Worm (Caenorhabditis elegans) whole organism, L4/young adult: ENCODE data around the gene srsx-12.

ENCODE experiments used
- W03F9.2 ChIP-seq: fragments of 150-350 bp; optimal IDR thresholded peaks from 2 replicates; lab custom pipeline; 2014; ENCODE audit warnings: missing biosample characterization, missing genetic modification characterization
- dao-5 ChIP-seq: sonication (generic microtip); optimal IDR thresholded peaks from 2 replicates; lab custom pipeline; 2016; ENCODE audit warnings: missing genotype, missing genetic modification characterization, moderate library complexity, missing compliant biosample characterization
- him-1 ChIP-seq: sonication (generic microtip); optimal IDR thresholded peaks from 2 replicates; lab custom pipeline; 2016; ENCODE audit warnings: missing genotype, missing genetic modification reagents, missing genetic modification characterization, missing compliant biosample characterization

Gene srsx-12

ce11 chrV:4960686-4961085 is 20.1 kb downstream of the srsx-12 start:
- TF ChIP-seq dao-5 (tag; lab: Kevin White, UChicago) (no peak), him-1 (tag; lab: Kevin White, UChicago) (no peak), W03F9.2 (tag; lab: Kevin White, UChicago) (no peak)

- TF ChIP-seq him-1 (tag; lab: Kevin White, UChicago) (no peak), dao-5 (tag; lab: Kevin White, UChicago) (no peak), W03F9.2 (tag; lab: Kevin White, UChicago) (no peak)
Observed at ce11 chrV:4957619-4958018, 23.2 kb downstream of the srsx-12 start.

ce11 chrV:4956529-4956928 is 24.2 kb downstream of the srsx-12 start, which contains the start of gene str-208:
Gene str-208, plus strand, starts transcription at chrV:4956829.
- TF ChIP-seq him-1 (tag; lab: Kevin White, UChicago), result no peak
- TF ChIP-seq W03F9.2 (tag; lab: Kevin White, UChicago), result no peak
- no peak for TF ChIP-seq dao-5 (tag; lab: Kevin White, UChicago)

ce11 chrV:4951434-4951833 is 29.3 kb downstream of the srsx-12 start, which contains the start of gene str-207:
Gene str-207, plus strand, starts transcription at chrV:4951734.
- TF ChIP-seq him-1 (tag; lab: Kevin White, UChicago) (no peak), dao-5 (tag; lab: Kevin White, UChicago) (no peak), W03F9.2 (tag; lab: Kevin White, UChicago) (no peak)

ce11 chrV:4948635-4949034 is 32.1 kb downstream of the srsx-12 start, which contains the start of gene str-209:
Gene str-209, plus strand, starts transcription at chrV:4948935.
- TF ChIP-seq W03F9.2 (tag; lab: Kevin White, UChicago) (no peak), him-1 (tag; lab: Kevin White, UChicago) (no peak), dao-5 (tag; lab: Kevin White, UChicago) (no peak)

- TF ChIP-seq W03F9.2 (tag; lab: Kevin White, UChicago) (no peak), dao-5 (tag; lab: Kevin White, UChicago) (no peak), him-1 (tag; lab: Kevin White, UChicago) (no peak)
Observed at ce11 chrV:4944219-4944618, 36.6 kb downstream of the srsx-12 start, which contains the start of gene str-211. Gene str-211, minus strand, starts transcription at chrV:4944319.

- TF ChIP-seq dao-5 (tag; lab: Kevin White, UChicago) (no peak), W03F9.2 (tag; lab: Kevin White, UChicago) (no peak), him-1 (tag; lab: Kevin White, UChicago) (no peak)
Observed at ce11 chrV:4937337-4937736, 43.4 kb downstream of the srsx-12 start.

- no peak for TF ChIP-seq him-1 (tag; lab: Kevin White, UChicago)
- no peak for TF ChIP-seq W03F9.2 (tag; lab: Kevin White, UChicago)
- TF ChIP-seq dao-5 (tag; lab: Kevin White, UChicago), result no peak
Observed at ce11 chrV:4935096-4935495, 45.7 kb downstream of the srsx-12 start.

- TF ChIP-seq W03F9.2 (tag; lab: Kevin White, UChicago), result no peak
Observed at ce11 chrV:4934406-4934805, 46.4 kb downstream of the srsx-12 start, which contains the start of gene catp-2. Gene catp-2, plus strand, starts transcription at chrV:4934706.

ce11 chrV:4933268-4933667 is 47.5 kb downstream of the srsx-12 start:
- no peak for TF ChIP-seq him-1 (tag; lab: Kevin White, UChicago)

- no peak for TF ChIP-seq W03F9.2 (tag; lab: Kevin White, UChicago)
- TF ChIP-seq him-1 (tag; lab: Kevin White, UChicago), result no peak
- TF ChIP-seq dao-5 (tag; lab: Kevin White, UChicago), result no peak
Observed at ce11 chrV:4932814-4933213, 48.0 kb downstream of the srsx-12 start, which contains the start of gene C02E7.10. Gene C02E7.10, minus strand, starts transcription at chrV:4933045.
